Fruit fly (Drosophila melanogaster) whole organism, wandering third instar larva: Measurements from ENCODE around the gene RNF220.

Experiments
- Abd-B ChIP-seq: fragments of >200 bp; optimal IDR thresholded peaks from 2 replicates; lab custom pipeline; 2017; ENCODE audit warnings: missing biosample characterization, missing genetic modification characterization
- CG32264 ChIP-seq: fragments of 200-800 bp; sonication (Bioruptor generic); optimal IDR thresholded peaks from 2 replicates; lab custom pipeline; 2016; ENCODE audit warnings: missing biosample characterization, missing genetic modification characterization
- CG9705 ChIP-seq: fragments of 200-800 bp; sonication (Bioruptor generic); optimal IDR thresholded peaks from 2 replicates; lab custom pipeline; 2018; ENCODE audit warnings: missing biosample characterization, mild to moderate bottlenecking, missing genetic modification characterization
- CrebA ChIP-seq: fragments of 200-800 bp; sonication (Bioruptor generic); optimal IDR thresholded peaks from 2 replicates; lab custom pipeline; 2016; ENCODE audit warnings: missing biosample characterization, mild to moderate bottlenecking, missing genetic modification characterization, borderline replicate concordance
- Dfd ChIP-seq: fragments of >200 bp; optimal IDR thresholded peaks from 2 replicates; lab custom pipeline; 2017; ENCODE audit warnings: missing biosample characterization, missing genetic modification characterization
- GATAd ChIP-seq: sonication (Bioruptor generic); optimal IDR thresholded peaks from 2 replicates; lab custom pipeline; 2016; ENCODE audit warnings: missing biosample characterization, missing genetic modification characterization
- HLH106 ChIP-seq: fragments of 200-800 bp; optimal IDR thresholded peaks from 3 replicates; lab custom pipeline; 2019; ENCODE audit warnings: missing biosample characterization, mild to moderate bottlenecking, missing genetic modification characterization, moderate library complexity
- Hnf4 ChIP-seq: fragments of 200-800 bp; sonication (Bioruptor generic); optimal IDR thresholded peaks from 2 replicates; lab custom pipeline; 2016; ENCODE audit warnings: missing biosample characterization, mild to moderate bottlenecking, missing genetic modification characterization
- Hr83 ChIP-seq: fragments of 200-300 bp; sonication (Bioruptor generic); optimal IDR thresholded peaks from 2 replicates; lab custom pipeline; 2016; ENCODE audit warnings: missing biosample characterization, mild to moderate bottlenecking, missing genetic modification characterization, moderate library complexity; ENCODE audit not compliant: poor library complexity, severe bottlenecking
- Jra ChIP-seq: sonication (Bioruptor generic); optimal IDR thresholded peaks from 2 replicates; lab custom pipeline; 2016; ENCODE audit warnings: missing biosample characterization, missing genetic modification characterization
- Mio ChIP-seq: sonication (Bioruptor generic); optimal IDR thresholded peaks from 2 replicates; lab custom pipeline; 2016; ENCODE audit warnings: missing biosample characterization, missing genetic modification characterization
- N ChIP-seq: fragments of >200 bp; optimal IDR thresholded peaks from 2 replicates; lab custom pipeline; 2018; ENCODE audit warnings: missing biosample characterization, missing external identifiers, missing genetic modification characterization
- OdsH ChIP-seq: fragments of 200-800 bp; sonication (Bioruptor generic); optimal IDR thresholded peaks from 2 replicates; lab custom pipeline; 2016; ENCODE audit warnings: missing biosample characterization, mild to moderate bottlenecking, missing genetic modification characterization
- Rel ChIP-seq, 2 experiments: fragments of 200-800 bp; sonication (Bioruptor generic) in 1 of 2; optimal IDR thresholded peaks; 2 replicates in 1 of 2; 3 replicates in 1 of 2; lab custom pipeline; 2016 to 2019; ENCODE audit warnings: mild to moderate bottlenecking in 2 of 2, missing biosample characterization in 2 of 2, missing genetic modification characterization in 2 of 2, moderate library complexity in 1 of 2
- Sp1 ChIP-seq: fragments of 200-800 bp; sonication (Bioruptor generic); optimal IDR thresholded peaks from 3 replicates; lab custom pipeline; 2019; ENCODE audit warnings: missing biosample characterization, mild to moderate bottlenecking, missing genetic modification characterization, moderate library complexity
- Vsx2 ChIP-seq: fragments of 200-300, 225-300 bp; sonication (Bioruptor generic); optimal IDR thresholded peaks from 2 replicates; lab custom pipeline; 2018; ENCODE audit warnings: missing biosample characterization, missing genetic modification characterization; ENCODE audit not compliant: partially characterized antibody
- br ChIP-seq: fragments of 200-800 bp; sonication (Bioruptor generic); optimal IDR thresholded peaks from 2 replicates; lab custom pipeline; 2016; ENCODE audit warnings: missing biosample characterization, missing genetic modification characterization
- brk ChIP-seq: fragments of 200-800 bp; sonication (Bioruptor generic); optimal IDR thresholded peaks from 2 replicates; lab custom pipeline; 2016; ENCODE audit warnings: missing biosample characterization, mild to moderate bottlenecking, missing genetic modification characterization
- dl ChIP-seq, 2 experiments: fragments of 175-275, 200-275 bp in 1 of 2; fragments of 200-275 bp in 1 of 2; sonication (Bioruptor generic); optimal IDR thresholded peaks; lab custom pipeline; 2018; ENCODE audit warnings: mild to moderate bottlenecking in 2 of 2, missing biosample characterization in 2 of 2, missing genetic modification characterization in 2 of 2, moderate library complexity in 2 of 2; ENCODE audit not compliant: partially characterized antibody in 2 of 2, insufficient read depth in 1 of 2
- dsf ChIP-seq: sonication (Bioruptor generic); optimal IDR thresholded peaks from 2 replicates; lab custom pipeline; 2016; ENCODE audit warnings: missing biosample characterization, missing genetic modification characterization, borderline replicate concordance
- ey ChIP-seq: fragments of 200-800 bp; sonication (Bioruptor generic); optimal IDR thresholded peaks from 2 replicates; lab custom pipeline; 2016; ENCODE audit warnings: missing biosample characterization, missing genetic modification characterization
- foxo ChIP-seq, 2 experiments: fragments of 200-800 bp; sonication (Bioruptor generic); optimal IDR thresholded peaks; 2 replicates in 1 of 2; 3 replicates in 1 of 2; lab custom pipeline; 2016 to 2017; ENCODE audit warnings: missing biosample characterization in 2 of 2, missing genetic modification characterization in 2 of 2
- fru ChIP-seq: fragments of 200-800 bp; sonication (Bioruptor generic); optimal IDR thresholded peaks from 3 replicates; lab custom pipeline; 2016; ENCODE audit warnings: missing biosample characterization, mild to moderate bottlenecking, missing genetic modification characterization
- h ChIP-seq: fragments of 200-800 bp; sonication (Bioruptor generic); optimal IDR thresholded peaks from 3 replicates; lab custom pipeline; 2016; ENCODE audit warnings: missing biosample characterization, mild to moderate bottlenecking, missing genetic modification characterization
- lola ChIP-seq: fragments of >200 bp; optimal IDR thresholded peaks from 2 replicates; lab custom pipeline; 2017; ENCODE audit warnings: missing biosample characterization, missing genetic modification characterization
- psq ChIP-seq: fragments of 200-800 bp; sonication (Bioruptor generic); optimal IDR thresholded peaks from 3 replicates; lab custom pipeline; 2017; ENCODE audit warnings: missing biosample characterization, mild to moderate bottlenecking, missing genetic modification characterization, moderate library complexity
- rgr ChIP-seq: fragments of 200-800 bp; sonication (Bioruptor generic); optimal IDR thresholded peaks from 3 replicates; lab custom pipeline; 2016; ENCODE audit warnings: missing biosample characterization, mild to moderate bottlenecking, missing genetic modification characterization
- sage ChIP-seq: fragments of 200-800 bp; sonication (Bioruptor generic); optimal IDR thresholded peaks from 2 replicates; lab custom pipeline; 2016; ENCODE audit warnings: missing biosample characterization, mild to moderate bottlenecking, missing genetic modification characterization
- sv ChIP-seq: fragments of 200-800 bp; sonication (Bioruptor generic); optimal IDR thresholded peaks from 3 replicates; lab custom pipeline; 2016; ENCODE audit warnings: missing biosample characterization, missing genetic modification characterization
- tai ChIP-seq: sonication (Bioruptor generic); optimal IDR thresholded peaks from 2 replicates; lab custom pipeline; 2016; ENCODE audit warnings: missing biosample characterization, missing genetic modification characterization
- usp ChIP-seq: fragments of >200 bp; optimal IDR thresholded peaks from 2 replicates; lab custom pipeline; 2017; ENCODE audit warnings: missing biosample characterization, missing genetic modification characterization
- woc ChIP-seq: sonication (Bioruptor generic); optimal IDR thresholded peaks from 2 replicates; lab custom pipeline; 2016; ENCODE audit warnings: missing biosample characterization, mild to moderate bottlenecking, missing genetic modification characterization

Gene RNF220

DNA sequence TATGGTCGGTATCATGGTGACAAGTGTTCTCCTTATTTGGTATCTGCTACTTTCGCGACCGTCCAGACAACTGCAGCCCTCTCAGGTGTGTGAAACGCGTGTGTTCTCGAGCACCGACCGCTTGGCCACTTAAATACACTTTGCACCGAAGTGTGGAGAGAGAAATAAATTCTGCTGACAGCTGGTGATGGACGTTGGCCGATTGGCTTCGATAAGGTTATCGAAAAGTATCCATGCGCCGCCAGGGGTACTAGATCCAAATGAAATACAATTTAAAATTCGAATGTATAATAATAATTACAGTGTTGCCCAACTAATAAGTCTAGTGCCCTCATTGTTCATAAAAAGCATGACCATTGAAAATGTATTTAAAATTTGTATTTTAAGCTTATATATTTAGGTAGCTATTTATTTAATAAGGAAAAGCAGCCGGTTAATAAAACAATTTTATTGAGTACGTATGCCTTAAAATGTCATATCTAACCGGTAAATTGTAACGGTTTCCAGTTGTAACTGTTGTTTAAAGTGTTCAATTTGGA is 39.8 kb downstream of the RNF220 start, which contains the start of the genes Gclm and CG17625:
TSS of gene Gclm (minus strand) at position 175 of the 539 bp plus-strand sequence.
TSS of gene CG17625 (plus strand) at position 514 of the 539 bp plus-strand sequence.
- TF ChIP-seq CG32264 (GFP tag; lab: Kevin White, UChicago): no peak
- TF ChIP-seq br: peak; percentile 60
- no peak for TF ChIP-seq lola
- peak; percentile 61 for TF ChIP-seq rgr (GFP tag; lab: Kevin White, UChicago)
- peak; percentile 3 for TF ChIP-seq ey (GFP tag; lab: Kevin White, UChicago)
- TF ChIP-seq Dfd: no peak
- peak in 1 of 2 experiments; percentile 55 for TF ChIP-seq foxo (GFP tag; optimal IDR thresholded peaks at IDR 0.05; lab: Kevin White, UChicago)
- TF ChIP-seq CG9705 (GFP tag; lab: Kevin White, UChicago): peak; percentile 26
- peak; percentile 42 for TF ChIP-seq woc (GFP tag; lab: Kevin White, UChicago)
- TF ChIP-seq Hr83 (GFP tag; lab: Kevin White, UChicago): peak; percentile 52
- TF ChIP-seq dsf (GFP tag; lab: Kevin White, UChicago): peak; percentile 34
- no peak for TF ChIP-seq Hnf4 (GFP tag; lab: Kevin White, UChicago)
- peak; percentile 59 for TF ChIP-seq Sp1 (GFP tag; lab: Kevin White, UChicago)
- TF ChIP-seq psq (GFP tag; lab: Kevin White, UChicago): peak; percentile 46
- no peak for TF ChIP-seq Abd-B
- TF ChIP-seq CrebA (GFP tag; lab: Kevin White, UChicago): no peak
- TF ChIP-seq HLH106 (tag; lab: Kevin White, UChicago): peak; percentile 64
- TF ChIP-seq h (GFP tag; lab: Kevin White, UChicago): peak; percentile 67
- TF ChIP-seq fru (GFP tag; lab: Kevin White, UChicago): peak; percentile 48
- peak; percentile 58 for TF ChIP-seq OdsH (GFP tag; lab: Kevin White, UChicago)
- peak; percentile 47 for TF ChIP-seq sv (GFP tag; lab: Kevin White, UChicago)
- no peak for TF ChIP-seq Rel (GFP tag; optimal IDR thresholded peaks at IDR 0.05; lab: Kevin White, UChicago)
- peak; percentile 57 for TF ChIP-seq Rel (tag; optimal IDR thresholded peaks at IDR 0.05; lab: Kevin White, UChicago)
- TF ChIP-seq brk (GFP tag; lab: Kevin White, UChicago): no peak
- TF ChIP-seq, all 38 proteins: peak for 16

- no peak for TF ChIP-seq OdsH (GFP tag; lab: Kevin White, UChicago)
- TF ChIP-seq lola: no peak
- TF ChIP-seq Hnf4 (GFP tag; lab: Kevin White, UChicago): no peak
- TF ChIP-seq psq (GFP tag; lab: Kevin White, UChicago): no peak
- TF ChIP-seq CG32264 (GFP tag; lab: Kevin White, UChicago): no peak
- TF ChIP-seq CrebA (GFP tag; lab: Kevin White, UChicago): no peak
- TF ChIP-seq ey (GFP tag; lab: Kevin White, UChicago): no peak
- no peak for TF ChIP-seq woc (GFP tag; lab: Kevin White, UChicago)
- no peak for TF ChIP-seq br
- TF ChIP-seq Mio: no peak
Measured at dm6 chr3R:22684948-22685253, 41.3 kb downstream of the RNF220 start.

- TF ChIP-seq sage (GFP tag; lab: Kevin White, UChicago) (no peak), Jra (GFP tag; lab: Kevin White, UChicago) (peak; percentile 17), Hr83 (GFP tag; lab: Kevin White, UChicago) (no peak), HLH106 (tag; lab: Kevin White, UChicago) (no peak), tai (no peak), CG9705 (GFP tag; lab: Kevin White, UChicago) (peak; percentile 10), OdsH (GFP tag; lab: Kevin White, UChicago) (no peak), usp (GFP tag; lab: Kevin White, UChicago) (no peak), Dfd (no peak), dl (GFP tag; optimal IDR thresholded peaks at IDR 0.05; lab: Kevin White, UChicago; ENCODE audit: insufficient read depth in 1 of 2, partially characterized antibody in 2 of 2) (no peak), h (GFP tag; lab: Kevin White, UChicago) (peak; percentile 31), GATAd (GFP tag; lab: Kevin White, UChicago) (no peak), dsf (GFP tag; lab: Kevin White, UChicago) (no peak), Vsx2 (GFP tag; lab: Kevin White, UChicago) (no peak), Rel (GFP tag; optimal IDR thresholded peaks at IDR 0.05; lab: Kevin White, UChicago) (no peak), Rel (tag; optimal IDR thresholded peaks at IDR 0.05; lab: Kevin White, UChicago) (peak; percentile 75), CrebA (GFP tag; lab: Kevin White, UChicago) (no peak), N (GFP tag; lab: Kevin White, UChicago) (no peak), lola (no peak), foxo (GFP tag; optimal IDR thresholded peaks at IDR 0.05; lab: Kevin White, UChicago) (peak in 1 of 2 experiments; percentile 33)
Measured at dm6 chr3R:22684044-22684947, 41.9 kb downstream of the RNF220 start.
